Worm (Caenorhabditis elegans) whole organism, L4 larva: ENCODE data around the gene srbc-25.

Experiments used
- F37D6.2 ChIP-seq: sonication (generic microtip); optimal IDR thresholded peaks from 2 replicates; lab custom pipeline; 2016; ENCODE audit warnings: mild to moderate bottlenecking, missing genetic modification characterization, missing compliant biosample characterization
- ama-1 ChIP-seq: fragments of 150-350 bp; optimal IDR thresholded peaks from 2 replicates; lab custom pipeline; 2014; ENCODE audit warnings: inconsistent platforms, mixed read lengths
- ces-1 ChIP-seq: fragments of 150-350 bp; sonication (generic microtip); optimal IDR thresholded peaks from 4 replicates; lab custom pipeline; 2014; ENCODE audit warnings: missing biosample characterization, missing genetic modification reagents, missing genetic modification characterization
- fos-1 ChIP-seq: fragments of 150-350 bp; optimal IDR thresholded peaks from 2 replicates; lab custom pipeline; 2014; ENCODE audit warnings: missing biosample characterization, missing genetic modification characterization
- mep-1 ChIP-seq: fragments of 150-350 bp; sonication (generic microtip); optimal IDR thresholded peaks from 3 replicates; lab custom pipeline; 2014; ENCODE audit warnings: missing biosample characterization, missing genetic modification characterization
- nhr-10 ChIP-seq: fragments of 150-350 bp; optimal IDR thresholded peaks from 2 replicates; lab custom pipeline; 2014; ENCODE audit warnings: missing biosample characterization, missing genetic modification characterization
- skn-1 ChIP-seq: fragments of 150-350 bp; optimal IDR thresholded peaks from 2 replicates; lab custom pipeline; 2014; ENCODE audit warnings: missing biosample characterization, missing genetic modification characterization
- unc-39 ChIP-seq: sonication (generic microtip); optimal IDR thresholded peaks from 2 replicates; lab custom pipeline; 2017; ENCODE audit warnings: missing biosample characterization, missing genetic modification characterization
- ztf-11 ChIP-seq: fragments of 150-350 bp; optimal IDR thresholded peaks from 2 replicates; lab custom pipeline; 2014; ENCODE audit warnings: missing biosample characterization, missing genetic modification characterization

DNA sequence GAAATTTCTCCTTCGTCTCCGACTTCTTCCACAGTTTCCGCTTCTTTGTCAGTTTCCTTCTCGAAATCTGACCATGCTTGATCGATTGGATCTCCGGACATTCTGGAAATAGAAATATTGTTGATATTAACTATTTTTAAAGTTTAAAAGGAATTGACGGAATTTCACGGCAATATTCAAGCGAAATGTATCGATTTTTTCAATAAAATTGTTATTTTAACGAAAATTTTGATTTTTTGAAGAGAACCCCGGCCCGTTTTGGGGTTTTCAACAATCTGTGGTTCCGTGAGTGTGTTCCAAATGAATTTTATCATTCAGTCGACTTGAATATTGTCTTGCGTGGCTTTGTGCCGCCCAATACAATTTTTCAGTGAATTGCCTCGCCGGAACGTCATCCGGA is 16.7 kb upstream of the srbc-25 start, which contains the start of gene F40D4.13:
- TF ChIP-seq ama-1 (lab: Kevin White, UChicago) (no peak), nhr-10 (no peak), ztf-11 (tag; lab: Kevin White, UChicago) (no peak), mep-1 (tag; lab: Kevin White, UChicago) (no peak), F37D6.2 (tag; lab: Kevin White, UChicago) (no peak), skn-1 (no peak), fos-1 (tag; lab: Kevin White, UChicago) (no peak), unc-39 (tag; lab: Kevin White, UChicago) (no peak), ces-1 (no peak)
